Worm (Caenorhabditis elegans): ENCODE measurements around the gene srh-32.

ce11 chrV:17739801-17740200, 38.8 kb downstream of the srh-32 start, which contains the start of gene cutl-4:
- TF ChIP-seq him-1 (tag; optimal IDR thresholded peaks at IDR 0.05) (no peak), W03F9.2 (tag; optimal IDR thresholded peaks at IDR 0.05) (no peak)
